Worm (Caenorhabditis elegans) whole organism, L4 larva: Measurements from ENCODE around the gene lgc-47.

Source experiments
- D1046.2 ChIP-seq: fragments of 200-800 bp; sonication (Bioruptor generic); IDR thresholded peaks from 2 replicates; pipeline ENCODE4 v1.3.6; 2022; ENCODE audit warnings: missing genetic modification characterization, missing compliant biosample characterization
- F10B5.3 ChIP-seq: sonication (generic microtip); optimal IDR thresholded peaks from 2 replicates; lab custom pipeline; 2016; ENCODE audit warnings: mild to moderate bottlenecking, missing genetic modification characterization, missing compliant biosample characterization
- F37D6.2 ChIP-seq: sonication (generic microtip); optimal IDR thresholded peaks from 2 replicates; lab custom pipeline; 2016; ENCODE audit warnings: mild to moderate bottlenecking, missing genetic modification characterization, missing compliant biosample characterization
- F44E2.7 ChIP-seq: fragments of 200-800 bp; sonication (Bioruptor generic); IDR thresholded peaks from 2 replicates; pipeline ENCODE4 v2.1.2; 2022; ENCODE audit warnings: missing genetic modification characterization, missing compliant biosample characterization
- R02D3.7 ChIP-seq: fragments of 150-350 bp; sonication (generic microtip); optimal IDR thresholded peaks from 3 replicates; lab custom pipeline; 2014; ENCODE audit warnings: missing biosample characterization, missing genetic modification characterization
- T20F7.1 ChIP-seq: fragments of 200-800 bp; sonication (Bioruptor generic); optimal IDR thresholded peaks from 2 replicates; lab custom pipeline; 2018; ENCODE audit warnings: mild to moderate bottlenecking, missing genetic modification characterization, missing compliant biosample characterization
- T26A8.4 ChIP-seq: fragments of 200-800 bp; sonication (Bioruptor generic); IDR thresholded peaks from 2 replicates; pipeline ENCODE4 v1.3.6; 2022; ENCODE audit warnings: missing genetic modification characterization, missing compliant biosample characterization
- ZK337.2 ChIP-seq: fragments of 200-800 bp; sonication (Bioruptor generic); IDR thresholded peaks from 2 replicates; pipeline ENCODE4 v1.3.6; 2022; ENCODE audit warnings: missing genetic modification reagents, missing genetic modification characterization, missing compliant biosample characterization
- aha-1 ChIP-seq: fragments of 150-350 bp; peaks from one replicate; lab custom pipeline; 2014; ENCODE audit warnings: missing biosample characterization, missing genetic modification characterization
- ama-1 ChIP-seq: fragments of 150-350 bp; optimal IDR thresholded peaks from 2 replicates; lab custom pipeline; 2014; ENCODE audit warnings: inconsistent platforms, mixed read lengths
- ceh-20 ChIP-seq: fragments of 200-800 bp; sonication (Bioruptor generic); IDR thresholded peaks from 2 replicates; pipeline ENCODE4 v1.3.6; 2022; ENCODE audit warnings: missing genetic modification reagents, missing genetic modification characterization, missing compliant biosample characterization
- ceh-44 ChIP-seq: fragments of 200-800 bp; sonication (Bioruptor generic); IDR thresholded peaks from 2 replicates; pipeline ENCODE4 v1.3.6; 2022; ENCODE audit warnings: missing genetic modification reagents, missing genetic modification characterization, missing compliant biosample characterization
- ceh-62 ChIP-seq: sonication (generic microtip); optimal IDR thresholded peaks from 2 replicates; lab custom pipeline; 2017; ENCODE audit warnings: missing biosample characterization, missing genetic modification characterization
- ceh-82 ChIP-seq: sonication (generic microtip); optimal IDR thresholded peaks from 2 replicates; lab custom pipeline; 2017; ENCODE audit warnings: missing biosample characterization, missing genetic modification characterization
- ces-1 ChIP-seq: fragments of 150-350 bp; sonication (generic microtip); optimal IDR thresholded peaks from 4 replicates; lab custom pipeline; 2014; ENCODE audit warnings: missing biosample characterization, missing genetic modification reagents, missing genetic modification characterization
- daf-16 ChIP-seq, 3 experiments: sonication (generic microtip); optimal IDR thresholded peaks; 2 replicates each; lab custom pipeline; 2016 to 2017; ENCODE audit warnings: missing genetic modification characterization in 3 of 3, missing genetic modification reagents in 3 of 3, mild to moderate bottlenecking in 2 of 3, missing compliant biosample characterization in 2 of 3, missing biosample characterization in 1 of 3, moderate library complexity in 1 of 3
- daf-19 ChIP-seq: fragments of 200-800 bp; sonication (Bioruptor generic); conservative IDR thresholded peaks from 2 replicates; pipeline ENCODE4 v1.3.6; 2022; ENCODE audit warnings: missing genetic modification characterization, missing compliant biosample characterization
- dmd-6 ChIP-seq: fragments of 200-800 bp; sonication (Bioruptor generic); IDR thresholded peaks from 2 replicates; pipeline ENCODE4 v1.3.6; 2022; ENCODE audit warnings: missing genetic modification reagents, missing genetic modification characterization, missing compliant biosample characterization
- dmd-9 ChIP-seq: fragments of 200-800 bp; sonication (Bioruptor generic); IDR thresholded peaks from 2 replicates; pipeline ENCODE4 v1.3.6; 2022; ENCODE audit warnings: missing genetic modification reagents, missing genetic modification characterization, missing compliant biosample characterization
- duxl-1 ChIP-seq: sonication (generic microtip); optimal IDR thresholded peaks from 2 replicates; lab custom pipeline; 2016; ENCODE audit warnings: mild to moderate bottlenecking, missing genetic modification characterization, moderate library complexity, missing compliant biosample characterization; ENCODE audit not compliant: poor library complexity
- fkh-10 ChIP-seq: fragments of 150-350 bp; optimal IDR thresholded peaks from 2 replicates; lab custom pipeline; 2014; ENCODE audit warnings: missing biosample characterization, missing genetic modification reagents, missing genetic modification characterization
- hif-1 ChIP-seq, 2 experiments: sonication (generic microtip); optimal IDR thresholded peaks; 2 replicates each; lab custom pipeline; 2016 to 2017; ENCODE audit warnings: missing compliant biosample characterization in 2 of 2, missing genetic modification characterization in 2 of 2, missing genetic modification reagents in 2 of 2, missing genotype in 2 of 2, mild to moderate bottlenecking in 1 of 2
- hlh-11 ChIP-seq: fragments of 200-800 bp; sonication (Bioruptor generic); optimal IDR thresholded peaks from 2 replicates; lab custom pipeline; 2018; ENCODE audit warnings: mild to moderate bottlenecking, missing genetic modification characterization, missing compliant biosample characterization
- hlh-30 ChIP-seq: sonication (generic microtip); optimal IDR thresholded peaks from 2 replicates; lab custom pipeline; 2017; ENCODE audit warnings: antibody characterized with exemption, mild to moderate bottlenecking, missing genetic modification characterization, missing compliant biosample characterization; ENCODE audit not compliant: insufficient read depth
- lim-7 ChIP-seq: fragments of 200-800 bp; sonication (Bioruptor generic); IDR thresholded peaks from 2 replicates; pipeline ENCODE4 v1.3.6; 2022; ENCODE audit warnings: missing genetic modification characterization, missing compliant biosample characterization
- lin-13 ChIP-seq: fragments of 150-350 bp; optimal IDR thresholded peaks from 2 replicates; lab custom pipeline; 2014; ENCODE audit warnings: missing biosample characterization, missing genetic modification reagents, missing genetic modification characterization
- lin-15B ChIP-seq: fragments of 150-350 bp; sonication (generic microtip); optimal IDR thresholded peaks from 3 replicates; lab custom pipeline; 2014; ENCODE audit warnings: missing biosample characterization, missing genetic modification characterization
- lin-29 ChIP-seq: fragments of 200-800 bp; sonication (Bioruptor generic); IDR thresholded peaks from 2 replicates; pipeline ENCODE4 v1.3.6; 2022; ENCODE audit warnings: missing genetic modification reagents, missing genetic modification characterization, missing compliant biosample characterization
- nhr-10 ChIP-seq: fragments of 150-350 bp; optimal IDR thresholded peaks from 2 replicates; lab custom pipeline; 2014; ENCODE audit warnings: missing biosample characterization, missing genetic modification characterization
- nhr-11 ChIP-seq: fragments of 150-350 bp; optimal IDR thresholded peaks from 2 replicates; lab custom pipeline; 2014; ENCODE audit warnings: missing biosample characterization, missing genetic modification characterization
- nhr-25 ChIP-seq: sonication (generic microtip); optimal IDR thresholded peaks from 2 replicates; lab custom pipeline; 2017; ENCODE audit warnings: missing genetic modification characterization, mild to moderate bottlenecking, missing compliant biosample characterization, antibody characterized with exemption, moderate library complexity, borderline replicate concordance; ENCODE audit not compliant: insufficient read depth
- nhr-28 ChIP-seq: fragments of 150-350 bp; optimal IDR thresholded peaks from 2 replicates; lab custom pipeline; 2014; ENCODE audit warnings: missing biosample characterization, missing genetic modification characterization
- nhr-42 ChIP-seq: fragments of 200-800 bp; sonication (Bioruptor generic); IDR thresholded peaks from 2 replicates; pipeline ENCODE4 v1.3.6; 2022; ENCODE audit warnings: missing genetic modification characterization, missing compliant biosample characterization
- nhr-76 ChIP-seq: fragments of 150-350 bp; optimal IDR thresholded peaks from 2 replicates; lab custom pipeline; 2014; ENCODE audit warnings: missing biosample characterization, missing genetic modification characterization
- php-3 ChIP-seq: fragments of 200-800 bp; sonication (Bioruptor generic); IDR thresholded peaks from 2 replicates; pipeline ENCODE4 v1.3.6; 2022; ENCODE audit warnings: missing genetic modification reagents, missing genetic modification characterization, missing compliant biosample characterization
- pqm-1 ChIP-seq: sonication (generic microtip); optimal IDR thresholded peaks from 2 replicates; lab custom pipeline; 2017; ENCODE audit warnings: missing biosample characterization, missing genetic modification characterization
- set-16 ChIP-seq: fragments of 200-800 bp; sonication (Bioruptor generic); IDR thresholded peaks from 2 replicates; pipeline ENCODE4 v1.3.6; 2022; ENCODE audit warnings: missing genetic modification reagents, missing genetic modification characterization, missing compliant biosample characterization
- snpc-4 ChIP-seq: fragments of 150-350 bp; optimal IDR thresholded peaks from 2 replicates; lab custom pipeline; 2014; ENCODE audit warnings: missing biosample characterization, missing genetic modification characterization
- spr-3 ChIP-seq: fragments of 200-800 bp; sonication (Bioruptor generic); optimal IDR thresholded peaks from 2 replicates; lab custom pipeline; 2018; ENCODE audit warnings: mild to moderate bottlenecking, missing genetic modification characterization, missing compliant biosample characterization
- unc-62 ChIP-seq, 3 experiments: fragments of 150-350 bp in 1 of 3; sonication (generic microtip); optimal IDR thresholded peaks in 2 of 3; peaks in 1 of 3; 1 replicate in 1 of 3; 2 replicates in 2 of 3; lab custom pipeline; 2014 to 2017; ENCODE audit warnings: missing biosample characterization in 3 of 3, missing genetic modification characterization in 3 of 3, missing genetic modification reagents in 3 of 3, missing genotype in 1 of 3
- zag-1 ChIP-seq: fragments of 150-350 bp; optimal IDR thresholded peaks from 2 replicates; lab custom pipeline; 2014; ENCODE audit warnings: missing biosample characterization, missing genetic modification characterization
- zip-2 ChIP-seq: fragments of 150-350 bp; optimal IDR thresholded peaks from 2 replicates; lab custom pipeline; 2014; ENCODE audit warnings: missing biosample characterization, missing genetic modification characterization
- ztf-7 ChIP-seq: fragments of 150-350 bp; optimal IDR thresholded peaks from 2 replicates; lab custom pipeline; 2014; ENCODE audit warnings: missing biosample characterization, missing genetic modification characterization

The lgc-47 gene

ce11 chrX:9837989-9838541 is 30.6 kb upstream of the lgc-47 start, which contains the start of gene ipla-2 (continued):
- TF ChIP-seq D1046.2 (no peak), nhr-28 (peak; percentile 46), nhr-10 (tag; lab: Kevin White, UChicago) (no peak), ceh-82 (tag; lab: Kevin White, UChicago) (no peak), fkh-10 (peak; percentile 85), ces-1 (peak; percentile 43), ztf-7 (tag; lab: Kevin White, UChicago) (peak; percentile 32), T26A8.4 (GFP tag; lab: Robert Waterston, UW) (no peak), set-16 (GFP tag; lab: Robert Waterston, UW) (no peak), ceh-62 (tag; lab: Kevin White, UChicago) (no peak), daf-16 (GFP tag; optimal IDR thresholded peaks at IDR 0.05; lab: Kevin White, UChicago) (no peak), daf-16 (tag; optimal IDR thresholded peaks at IDR 0.05; lab: Kevin White, UChicago) (peak; percentile 34), duxl-1 (no peak), hlh-30 (tag; lab: Kevin White, UChicago) (peak; percentile 100), hif-1 (tag; optimal IDR thresholded peaks at IDR 0.05; lab: Kevin White, UChicago) (peak in 1 of 2 experiments; percentile 61), php-3 (GFP tag; lab: Robert Waterston, UW) (no peak), daf-19 (GFP tag; lab: Robert Waterston, UW) (no peak), ceh-44 (GFP tag; lab: Robert Waterston, UW) (no peak), ceh-20 (GFP tag; lab: Robert Waterston, UW) (no peak), F44E2.7 (GFP tag; lab: Robert Waterston, UW) (no peak), lin-29 (GFP tag; lab: Robert Waterston, UW) (no peak), R02D3.7 (tag; lab: Kevin White, UChicago) (no peak), lim-7 (GFP tag; lab: Robert Waterston, UW) (no peak), dmd-9 (GFP tag; lab: Robert Waterston, UW) (no peak), ama-1 (lab: Kevin White, UChicago) (no peak), T20F7.1 (GFP tag; lab: Kevin White, UChicago) (peak; percentile 17), zag-1 (tag; lab: Kevin White, UChicago) (no peak), dmd-6 (GFP tag; lab: Robert Waterston, UW) (peak; percentile 57), F37D6.2 (tag; lab: Kevin White, UChicago) (peak; percentile 23), zip-2 (tag; lab: Kevin White, UChicago) (no peak), pqm-1 (tag; lab: Kevin White, UChicago) (no peak), lin-13 (no peak), nhr-25 (tag; lab: Kevin White, UChicago) (no peak), nhr-76 (no peak), F10B5.3 (tag; lab: Kevin White, UChicago) (no peak), ZK337.2 (no peak), unc-62 (GFP tag; optimal IDR thresholded peaks at IDR 0.05 in 1 of 2; lab: Kevin White, UChicago) (no peak), unc-62 (tag; optimal IDR thresholded peaks at IDR 0.05; lab: Kevin White, UChicago) (no peak), spr-3 (GFP tag; lab: Kevin White, UChicago) (no peak)

ce11 chrX:9832370-9832769 is 24.9 kb upstream of the lgc-47 start:
- TF ChIP-seq ZK337.2 (no peak), D1046.2 (no peak), T26A8.4 (GFP tag; lab: Robert Waterston, UW) (no peak), hlh-30 (tag; lab: Kevin White, UChicago) (peak; percentile 20), hlh-11 (tag; lab: Kevin White, UChicago) (peak; percentile 41), lin-15B (no peak), aha-1 (tag; lab: Kevin White, UChicago) (peak; percentile 14), nhr-11 (tag; lab: Kevin White, UChicago) (peak; percentile 28), F44E2.7 (GFP tag; lab: Robert Waterston, UW) (no peak), nhr-42 (GFP tag; lab: Robert Waterston, UW) (no peak), snpc-4 (tag; lab: Kevin White, UChicago) (no peak)
